Worm (Caenorhabditis elegans) whole organism, L2 larva: ENCODE data around the gene ent-3.

Experiments used
- ama-1 ChIP-seq: fragments of 150-350 bp; optimal IDR thresholded peaks from 2 replicates; lab custom pipeline; 2018; ENCODE audit warnings: inconsistent platforms
- ceh-82 ChIP-seq: fragments of 150-350 bp; optimal IDR thresholded peaks from 2 replicates; lab custom pipeline; 2014; ENCODE audit warnings: missing biosample characterization, missing genetic modification characterization
- snpc-4 ChIP-seq: fragments of 150-350 bp; optimal IDR thresholded peaks from 2 replicates; lab custom pipeline; 2014; ENCODE audit warnings: missing biosample characterization, missing genetic modification characterization
- unc-62 ChIP-seq: fragments of 150-350 bp; optimal IDR thresholded peaks from 2 replicates; lab custom pipeline; 2014; ENCODE audit warnings: missing biosample characterization, missing genetic modification reagents, missing genetic modification characterization

DNA sequence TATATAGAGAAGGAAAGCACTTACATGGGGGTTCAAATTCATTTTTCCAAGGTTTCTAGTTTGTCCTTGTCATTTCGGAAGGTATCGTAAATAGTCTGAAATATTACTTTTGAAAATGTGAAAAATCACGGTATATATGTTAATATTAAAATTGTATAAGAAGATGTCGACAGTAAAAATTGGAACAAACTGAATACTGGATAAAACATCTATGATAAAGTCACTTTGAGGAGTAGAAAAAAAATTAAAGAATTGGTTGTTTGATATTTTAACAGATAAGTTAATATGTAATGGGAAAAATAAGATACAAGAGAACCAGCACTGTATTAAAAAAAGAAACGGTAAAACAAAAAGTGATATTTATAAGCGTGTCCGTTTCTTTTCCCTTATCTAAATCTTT, 9.5 kb downstream of the ent-3 start, which contains the start of gene nep-21:
- TF ChIP-seq ama-1 (no peak), snpc-4 (tag; lab: Kevin White, UChicago) (no peak), unc-62 (no peak), ceh-82 (no peak)
